Worm (Caenorhabditis elegans) whole organism, young adult: ENCODE data around the gene T07F12.2.

Experiments used
- B0261.1 ChIP-seq: sonication (generic microtip); optimal IDR thresholded peaks from 2 replicates; lab custom pipeline; 2016; ENCODE audit warnings: mild to moderate bottlenecking, missing genetic modification characterization, moderate library complexity, missing compliant biosample characterization
- ceh-91 ChIP-seq: fragments of 200-800 bp; sonication (Bioruptor generic); IDR thresholded peaks from 2 replicates; pipeline ENCODE4 v1.3.6; 2022; ENCODE audit warnings: missing genetic modification reagents, missing genetic modification characterization, missing compliant biosample characterization
- nhr-90 ChIP-seq: sonication (generic microtip); optimal IDR thresholded peaks from 2 replicates; lab custom pipeline; 2016; ENCODE audit warnings: missing genotype, mild to moderate bottlenecking, missing genetic modification characterization, missing compliant biosample characterization
- pha-4 ChIP-seq: fragments of 150-350 bp; sonication (generic microtip); optimal IDR thresholded peaks from 2 replicates; lab custom pipeline; 2014; ENCODE audit warnings: missing biosample characterization, missing genetic modification reagents, missing genetic modification characterization

- TF ChIP-seq nhr-90 (tag; lab: Kevin White, UChicago), result no peak
- no peak for TF ChIP-seq ceh-91 (GFP tag; lab: Robert Waterston, UW)
- no peak for TF ChIP-seq B0261.1 (tag; lab: Kevin White, UChicago)
- TF ChIP-seq pha-4 (tag; lab: Kevin White, UChicago), result no peak
Measured at ce11 chrX:4870683-4871082, 19.4 kb upstream of the T07F12.2 start.
